Worm (Caenorhabditis elegans) whole organism, L2 larva: ENCODE data around the gene C50F4.12.

Experiments used
- C34F6.9 ChIP-seq: fragments of 150-350 bp; optimal IDR thresholded peaks from 2 replicates; lab custom pipeline; 2014; ENCODE audit warnings: missing biosample characterization, missing genetic modification characterization
- R02D3.7 ChIP-seq: fragments of 150-350 bp; optimal IDR thresholded peaks from 2 replicates; lab custom pipeline; 2014; ENCODE audit warnings: missing biosample characterization, missing genetic modification characterization
- Y55F3AM.14 ChIP-seq: fragments of 200-800 bp; sonication (Bioruptor generic); optimal IDR thresholded peaks from 2 replicates; lab custom pipeline; 2018; ENCODE audit warnings: mild to moderate bottlenecking, missing genetic modification characterization, missing compliant biosample characterization
- ZK546.5 ChIP-seq: sonication (generic microtip); optimal IDR thresholded peaks from 2 replicates; lab custom pipeline; 2017; ENCODE audit warnings: missing biosample characterization, missing genetic modification characterization
- alr-1 ChIP-seq: fragments of 150-350 bp; optimal IDR thresholded peaks from 2 replicates; lab custom pipeline; 2014; ENCODE audit warnings: missing biosample characterization, missing genetic modification characterization
- ama-1 ChIP-seq: fragments of 150-350 bp; optimal IDR thresholded peaks from 2 replicates; lab custom pipeline; 2018; ENCODE audit warnings: inconsistent platforms
- blmp-1 ChIP-seq: sonication (generic microtip); optimal IDR thresholded peaks from 2 replicates; lab custom pipeline; 2017; ENCODE audit warnings: missing genetic modification characterization, mild to moderate bottlenecking, missing compliant biosample characterization, antibody characterized with exemption, moderate library complexity; ENCODE audit not compliant: insufficient read depth
- ceh-16 ChIP-seq: fragments of 150-350 bp; optimal IDR thresholded peaks from 2 replicates; lab custom pipeline; 2014; ENCODE audit warnings: missing biosample characterization, missing genetic modification characterization
- ceh-82 ChIP-seq: fragments of 150-350 bp; optimal IDR thresholded peaks from 2 replicates; lab custom pipeline; 2014; ENCODE audit warnings: missing biosample characterization, missing genetic modification characterization
- crh-2 ChIP-seq: sonication (generic microtip); optimal IDR thresholded peaks from 2 replicates; lab custom pipeline; 2017; ENCODE audit warnings: missing biosample characterization, missing genetic modification characterization
- dmd-4 ChIP-seq: sonication (generic microtip); optimal IDR thresholded peaks from 2 replicates; lab custom pipeline; 2017; ENCODE audit warnings: missing biosample characterization, missing genetic modification characterization
- egl-27 ChIP-seq: sonication (generic microtip); optimal IDR thresholded peaks from 3 replicates; lab custom pipeline; 2017; ENCODE audit warnings: missing biosample characterization, missing genetic modification reagents, missing genetic modification characterization
- elt-1 ChIP-seq: fragments of 150-350 bp; optimal IDR thresholded peaks from 2 replicates; lab custom pipeline; 2014; ENCODE audit warnings: missing biosample characterization, missing genetic modification characterization
- fos-1 ChIP-seq: fragments of 150-350 bp; optimal IDR thresholded peaks from 2 replicates; lab custom pipeline; 2014; ENCODE audit warnings: missing biosample characterization, missing genetic modification characterization
- gmeb-1 ChIP-seq: fragments of 150-350 bp; optimal IDR thresholded peaks from 2 replicates; lab custom pipeline; 2014; ENCODE audit warnings: missing biosample characterization, missing genetic modification characterization
- lin-13 ChIP-seq: fragments of 150-350 bp; optimal IDR thresholded peaks from 2 replicates; lab custom pipeline; 2014; ENCODE audit warnings: missing biosample characterization, missing genetic modification reagents, missing genetic modification characterization
- lsy-2 ChIP-seq, 2 experiments: fragments of 150-350 bp in 1 of 2; sonication (generic microtip) in 1 of 2; optimal IDR thresholded peaks; 2 replicates each; lab custom pipeline; 2014 to 2017; ENCODE audit warnings: missing biosample characterization in 2 of 2, missing genetic modification characterization in 2 of 2
- mab-5 ChIP-seq: fragments of 150-350 bp; optimal IDR thresholded peaks from 2 replicates; lab custom pipeline; 2014; ENCODE audit warnings: missing biosample characterization, missing genetic modification characterization
- mbf-1 ChIP-seq: sonication (generic microtip); optimal IDR thresholded peaks from 2 replicates; lab custom pipeline; 2017; ENCODE audit warnings: missing biosample characterization, missing genetic modification characterization
- mdl-1 ChIP-seq, 2 experiments: fragments of 150-350 bp in 1 of 2; sonication (generic microtip) in 1 of 2; optimal IDR thresholded peaks; 2 replicates each; lab custom pipeline; 2017; ENCODE audit warnings: missing biosample characterization in 2 of 2, missing genetic modification characterization in 2 of 2
- nhr-10 ChIP-seq: sonication (generic microtip); optimal IDR thresholded peaks from 2 replicates; lab custom pipeline; 2017; ENCODE audit warnings: missing biosample characterization, missing genetic modification characterization
- nhr-11 ChIP-seq: fragments of 150-350 bp; optimal IDR thresholded peaks from 2 replicates; lab custom pipeline; 2014; ENCODE audit warnings: missing biosample characterization, missing genetic modification characterization
- nhr-12 ChIP-seq: fragments of 150-350 bp; optimal IDR thresholded peaks from 2 replicates; lab custom pipeline; 2014; ENCODE audit warnings: missing biosample characterization, missing genetic modification characterization
- nhr-129 ChIP-seq: fragments of 150-350 bp; optimal IDR thresholded peaks from 2 replicates; lab custom pipeline; 2014; ENCODE audit warnings: missing biosample characterization, missing genetic modification characterization
- nhr-21 ChIP-seq: fragments of 150-350 bp; optimal IDR thresholded peaks from 2 replicates; lab custom pipeline; 2014; ENCODE audit warnings: missing biosample characterization, missing genetic modification characterization
- nhr-23 ChIP-seq: fragments of 150-350 bp; optimal IDR thresholded peaks from 2 replicates; lab custom pipeline; 2014; ENCODE audit warnings: missing biosample characterization, missing genetic modification reagents, missing genetic modification characterization
- nhr-237 ChIP-seq: fragments of 150-350 bp; optimal IDR thresholded peaks from 2 replicates; lab custom pipeline; 2014; ENCODE audit warnings: missing biosample characterization, missing genetic modification characterization
- nhr-25 ChIP-seq: fragments of 150-350 bp; sonication (generic microtip); optimal IDR thresholded peaks from 3 replicates; lab custom pipeline; 2014; ENCODE audit warnings: missing biosample characterization, missing genetic modification characterization
- nhr-77 ChIP-seq: fragments of 150-350 bp; optimal IDR thresholded peaks from 2 replicates; lab custom pipeline; 2014; ENCODE audit warnings: missing biosample characterization, missing genetic modification characterization
- skn-1 ChIP-seq: sonication (generic microtip); optimal IDR thresholded peaks from 2 replicates; lab custom pipeline; 2017; ENCODE audit warnings: missing biosample characterization, missing genetic modification characterization
- sma-3 ChIP-seq: sonication (generic microtip); optimal IDR thresholded peaks from 2 replicates; lab custom pipeline; 2016; ENCODE audit warnings: missing genetic modification reagents, missing genetic modification characterization, missing compliant biosample characterization
- sma-9 ChIP-seq, 2 experiments: fragments of 150-350 bp in 1 of 2; sonication (generic microtip) in 1 of 2; optimal IDR thresholded peaks; 2 replicates each; lab custom pipeline; 2014 to 2016; ENCODE audit warnings: missing genetic modification characterization in 2 of 2, mild to moderate bottlenecking in 1 of 2, missing biosample characterization in 1 of 2, missing compliant biosample characterization in 1 of 2, missing genetic modification reagents in 1 of 2, moderate library complexity in 1 of 2
- snpc-4 ChIP-seq: fragments of 150-350 bp; optimal IDR thresholded peaks from 2 replicates; lab custom pipeline; 2014; ENCODE audit warnings: missing biosample characterization, missing genetic modification characterization
- unc-39 ChIP-seq: fragments of 150-350 bp; optimal IDR thresholded peaks from 2 replicates; lab custom pipeline; 2014; ENCODE audit warnings: missing biosample characterization, missing genetic modification characterization
- unc-55 ChIP-seq: fragments of 150-350 bp; sonication (generic microtip); optimal IDR thresholded peaks from 3 replicates; lab custom pipeline; 2014; ENCODE audit warnings: missing biosample characterization, missing genetic modification reagents, missing genetic modification characterization
- unc-62 ChIP-seq: fragments of 150-350 bp; optimal IDR thresholded peaks from 2 replicates; lab custom pipeline; 2014; ENCODE audit warnings: missing biosample characterization, missing genetic modification reagents, missing genetic modification characterization
- ztf-1 ChIP-seq: fragments of 200-800 bp; sonication (Bioruptor generic); conservative IDR thresholded peaks from 2 replicates; pipeline ENCODE4 v1.3.6; 2022; ENCODE audit warnings: missing genetic modification characterization, missing compliant biosample characterization
- ztf-11 ChIP-seq: sonication (generic microtip); optimal IDR thresholded peaks from 2 replicates; lab custom pipeline; 2017; ENCODE audit warnings: missing biosample characterization, missing genetic modification characterization
- ztf-4 ChIP-seq: fragments of 150-350 bp; optimal IDR thresholded peaks from 2 replicates; lab custom pipeline; 2014; ENCODE audit warnings: missing biosample characterization, missing genetic modification characterization

The C50F4.12 gene

DNA sequence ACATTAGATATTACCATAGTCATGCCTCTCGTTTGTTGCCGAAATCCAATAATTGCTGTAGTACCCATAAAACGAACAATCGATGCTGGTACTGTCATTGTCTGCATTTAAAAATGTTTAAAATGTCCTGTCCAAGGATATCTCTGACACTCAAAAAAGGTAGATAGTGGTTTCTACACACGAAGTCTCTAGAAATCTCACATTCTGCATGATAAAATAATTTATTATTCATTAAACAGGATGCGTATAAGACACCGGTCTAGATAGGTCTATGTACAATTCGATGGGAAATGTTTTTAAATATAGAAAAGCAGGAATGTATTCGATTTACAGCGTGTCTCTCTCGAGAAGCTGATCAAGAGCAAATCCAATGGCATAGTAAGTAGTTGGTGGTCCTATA is at the start of gene C50F4.12:
TSS of gene C50F4.12 (minus strand) at position 101 of the 400 bp plus-strand sequence.
- TF ChIP-seq egl-27 (tag; lab: Kevin White, UChicago) (no peak), nhr-77 (tag; lab: Kevin White, UChicago) (no peak), elt-1 (tag; lab: Kevin White, UChicago) (no peak), ama-1 (no peak), crh-2 (tag; lab: Kevin White, UChicago) (no peak), nhr-12 (no peak), mbf-1 (tag; lab: Kevin White, UChicago) (no peak), sma-9 (GFP tag; optimal IDR thresholded peaks at IDR 0.05; lab: Kevin White, UChicago) (no peak), sma-9 (tag; optimal IDR thresholded peaks at IDR 0.05; lab: Kevin White, UChicago) (no peak), fos-1 (no peak)

DNA sequence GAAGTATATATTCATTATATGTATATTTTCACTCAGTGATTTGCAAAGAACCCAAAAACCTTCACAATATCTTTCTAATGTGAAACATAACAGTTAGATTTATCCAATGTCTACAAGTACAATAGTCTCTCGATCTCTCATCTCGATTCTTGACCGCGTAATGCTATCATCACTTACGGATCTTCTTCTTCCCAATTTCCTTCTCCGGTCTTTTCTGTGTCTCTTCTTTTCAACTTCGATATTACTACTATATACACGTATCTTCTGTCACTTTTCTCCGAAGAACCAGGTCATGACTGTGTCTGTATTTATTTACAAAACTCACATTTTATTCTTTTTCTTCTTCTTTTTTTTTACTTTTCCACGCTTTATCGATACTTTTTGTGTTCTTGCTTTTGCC is 49.0 kb upstream of the C50F4.12 start:
- no peak for TF ChIP-seq ztf-4 (tag; lab: Kevin White, UChicago)
- no peak for TF ChIP-seq gmeb-1 (tag; lab: Kevin White, UChicago)
- no peak for TF ChIP-seq mab-5
- no peak for TF ChIP-seq unc-55 (GFP tag; lab: Kevin White, UChicago)
- TF ChIP-seq mdl-1 (tag; optimal IDR thresholded peaks at IDR 0.05; lab: Kevin White, UChicago), result no peak
- TF ChIP-seq fos-1, result peak; percentile 18
- peak; percentile 20 for TF ChIP-seq nhr-21
- no peak for TF ChIP-seq unc-62
- TF ChIP-seq sma-3 (GFP tag; lab: Kevin White, UChicago), result peak; percentile 24
- TF ChIP-seq nhr-10 (tag; lab: Kevin White, UChicago), result no peak
- TF ChIP-seq dmd-4 (tag; lab: Kevin White, UChicago), result no peak
- no peak for TF ChIP-seq egl-27 (tag; lab: Kevin White, UChicago)
- no peak for TF ChIP-seq lsy-2 (tag; optimal IDR thresholded peaks at IDR 0.05; lab: Kevin White, UChicago)
- no peak for TF ChIP-seq nhr-11 (tag; lab: Kevin White, UChicago)
- TF ChIP-seq nhr-129 (tag; lab: Kevin White, UChicago), result no peak
- no peak for TF ChIP-seq ztf-1
- TF ChIP-seq ztf-11, result no peak
- no peak for TF ChIP-seq lin-13 (GFP tag; lab: Kevin White, UChicago)
- no peak for TF ChIP-seq nhr-77 (tag; lab: Kevin White, UChicago)
- TF ChIP-seq nhr-25 (tag; lab: Kevin White, UChicago), result no peak
- TF ChIP-seq nhr-23 (tag; lab: Kevin White, UChicago), result no peak
- TF ChIP-seq nhr-12, result no peak
- TF ChIP-seq sma-9 (GFP tag; optimal IDR thresholded peaks at IDR 0.05; lab: Kevin White, UChicago), result peak; percentile 49
- TF ChIP-seq sma-9 (tag; optimal IDR thresholded peaks at IDR 0.05; lab: Kevin White, UChicago), result no peak
- no peak for TF ChIP-seq mbf-1 (tag; lab: Kevin White, UChicago)
- TF ChIP-seq R02D3.7 (tag; lab: Kevin White, UChicago), result no peak
- no peak for TF ChIP-seq ceh-82 (tag; lab: Kevin White, UChicago)
- no peak for TF ChIP-seq C34F6.9 (tag; lab: Kevin White, UChicago)
- no peak for TF ChIP-seq alr-1 (tag; lab: Kevin White, UChicago)
- no peak for TF ChIP-seq blmp-1 (tag; lab: Kevin White, UChicago)
- TF ChIP-seq elt-1 (tag; lab: Kevin White, UChicago), result no peak

DNA sequence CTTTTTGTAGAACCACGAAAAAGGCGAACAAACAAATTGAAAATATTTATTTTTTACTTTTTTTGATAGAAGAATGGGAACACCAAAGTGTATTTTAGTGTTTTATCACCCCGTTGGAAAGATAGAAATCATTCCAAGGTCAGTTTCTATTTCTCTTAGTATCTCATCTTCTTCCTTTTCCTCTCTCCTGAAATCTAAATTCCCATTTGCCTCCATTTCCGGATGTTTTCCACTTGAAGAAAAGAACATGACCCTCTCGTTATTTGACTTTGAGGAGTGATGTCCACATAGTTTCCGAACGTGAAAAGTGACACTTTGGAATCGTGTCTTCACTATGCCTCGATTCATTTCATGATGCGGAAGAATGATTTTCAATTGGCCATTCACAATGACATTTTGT is 48.1 kb upstream of the C50F4.12 start:
- no peak for TF ChIP-seq nhr-237 (tag; lab: Kevin White, UChicago)
- peak; percentile 14 for TF ChIP-seq nhr-25 (tag; lab: Kevin White, UChicago)

DNA sequence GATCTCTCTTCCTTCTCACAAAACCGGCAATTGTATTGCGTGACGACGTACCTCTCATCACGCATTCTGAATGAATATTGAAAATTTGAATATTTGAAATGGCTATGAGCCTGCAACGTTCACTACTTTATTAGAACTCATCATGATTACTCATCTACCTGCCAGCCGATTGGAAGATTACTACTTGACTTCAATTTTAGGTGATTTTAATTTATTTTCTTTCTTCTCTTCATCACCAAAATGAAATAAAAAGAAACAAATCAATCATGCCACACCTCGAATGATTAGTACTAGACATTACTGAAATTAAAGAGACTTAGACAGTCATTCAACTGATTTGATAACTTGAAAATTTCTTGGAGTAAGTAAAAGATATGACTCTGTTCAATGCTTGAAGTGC is 44.7 kb upstream of the C50F4.12 start:
- no peak for TF ChIP-seq nhr-129 (tag; lab: Kevin White, UChicago)
- TF ChIP-seq crh-2 (tag; lab: Kevin White, UChicago), result peak; percentile 67
- TF ChIP-seq, all 48 proteins: peak for 1

DNA sequence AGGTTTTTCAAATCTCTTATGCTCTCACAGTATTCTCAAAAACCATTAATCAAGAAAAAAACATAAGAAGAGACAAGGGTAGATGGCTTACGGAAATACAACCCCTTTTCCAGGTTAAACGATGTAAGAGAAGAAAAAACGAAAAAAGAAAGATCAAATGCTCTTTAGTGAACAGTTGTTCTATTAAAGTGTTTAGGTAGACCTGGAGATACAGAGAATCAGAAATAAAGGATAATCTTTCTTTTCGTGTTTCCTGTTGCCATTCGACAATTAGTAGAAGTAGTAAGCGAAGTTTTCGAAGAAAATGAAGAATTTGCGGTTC is 43.7 kb upstream of the C50F4.12 start, which contains the start of gene K09G1.1:
TSS of gene K09G1.1 (plus strand) at position 223 of the 322 bp plus-strand sequence.
- TF ChIP-seq blmp-1 (tag; lab: Kevin White, UChicago) (no peak), gmeb-1 (tag; lab: Kevin White, UChicago) (no peak), unc-39 (tag; lab: Kevin White, UChicago) (no peak), ama-1 (no peak), skn-1 (tag; lab: Kevin White, UChicago) (no peak), nhr-77 (tag; lab: Kevin White, UChicago) (no peak), Y55F3AM.14 (GFP tag; lab: Kevin White, UChicago) (no peak), mdl-1 (tag; optimal IDR thresholded peaks at IDR 0.05; lab: Kevin White, UChicago) (no peak), nhr-25 (tag; lab: Kevin White, UChicago) (no peak), elt-1 (tag; lab: Kevin White, UChicago) (no peak), ztf-11 (no peak), unc-62 (no peak), ZK546.5 (tag; lab: Kevin White, UChicago) (no peak), unc-55 (GFP tag; lab: Kevin White, UChicago) (no peak), lin-13 (GFP tag; lab: Kevin White, UChicago) (no peak), mab-5 (no peak), ceh-16 (tag; lab: Kevin White, UChicago) (no peak), snpc-4 (no peak), nhr-129 (tag; lab: Kevin White, UChicago) (no peak), nhr-21 (no peak)
- TF ChIP-seq, all 48 proteins: peak for 0
